Worm (Caenorhabditis elegans): ENCODE data around the gene pqe-1.

DNA sequence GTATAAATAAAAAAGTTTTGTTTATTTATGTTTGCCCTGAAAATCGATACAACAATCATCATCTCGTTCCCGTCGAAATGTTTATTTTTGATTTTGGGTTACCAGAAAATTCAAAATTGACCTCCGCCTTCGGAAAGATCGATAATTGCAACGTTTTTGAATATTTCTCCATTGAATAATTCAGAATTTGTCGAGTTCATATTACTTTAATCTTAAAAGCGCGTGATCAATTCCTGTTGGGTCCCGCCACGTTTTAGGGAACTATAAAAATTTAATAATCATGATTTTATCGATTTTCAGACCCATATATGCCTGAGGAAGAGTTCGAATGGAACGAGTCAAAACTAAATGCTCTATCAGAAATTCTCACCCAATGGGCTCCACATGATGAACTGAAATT, 15.3 kb downstream of the pqe-1 start, which contains the start of gene sorf-2:
- TF ChIP-seq ceh-36 (tag; optimal IDR thresholded peaks at IDR 0.05), result no peak
- no peak for TF ChIP-seq ama-1 (optimal IDR thresholded peaks at IDR 0.05)
- no peak for TF ChIP-seq sea-1 (GFP tag; conservative IDR thresholded peaks at IDR 0.05)
- no peak for TF ChIP-seq flt-1 (GFP tag; IDR thresholded peaks at IDR 0.05)
- no peak for TF ChIP-seq hmg-4 (GFP tag; optimal IDR thresholded peaks at IDR 0.05)
- no peak for TF ChIP-seq tbx-11 (GFP tag; IDR thresholded peaks at IDR 0.05)
- no peak for TF ChIP-seq ets-7 (tag; optimal IDR thresholded peaks at IDR 0.05)
- TF ChIP-seq scrt-1 (GFP tag; IDR thresholded peaks at IDR 0.05), result no peak
- no peak for TF ChIP-seq F13C5.2 (tag; optimal IDR thresholded peaks at IDR 0.05)
- no peak for TF ChIP-seq ceh-13 (GFP tag; optimal IDR thresholded peaks at IDR 0.05)
- no peak for TF ChIP-seq hnd-1 (tag; optimal IDR thresholded peaks at IDR 0.05)
- TF ChIP-seq aly-1 (tag; optimal IDR thresholded peaks at IDR 0.05), result no peak
